Fruit fly (Drosophila melanogaster) whole organism, embryonic: ENCODE measurements around the gene QIL1.
A peak's percentile ranks its signal among the peaks of the same experiment; 100 is the strongest.

Experiments used
- Atf6 ChIP-seq: fragments of 200-800 bp; sonication (Bioruptor generic); IDR thresholded peaks from 2 replicates; pipeline ENCODE4 v1.3.6; 2022; ENCODE audit warnings: missing biosample characterization, missing genetic modification characterization
- B-H2 ChIP-seq: fragments of 200-800 bp; sonication (Bioruptor generic); optimal IDR thresholded peaks from 2 replicates; lab custom pipeline; 2018; ENCODE audit warnings: missing biosample characterization, mild to moderate bottlenecking, missing genetic modification characterization
- BEAF-32 ChIP-seq: fragments of 200-800 bp; sonication (Bioruptor generic); optimal IDR thresholded peaks from 3 replicates; lab custom pipeline; 2017; ENCODE audit warnings: missing biosample characterization, missing genetic modification characterization, mild to moderate bottlenecking, moderate library complexity, missing genetic modification reagents
- CG10979 ChIP-seq: fragments of 200-800 bp; sonication (Bioruptor generic); optimal IDR thresholded peaks from 2 replicates; lab custom pipeline; 2018; ENCODE audit warnings: missing biosample characterization, mild to moderate bottlenecking, missing genetic modification characterization, moderate library complexity
- CG12104 ChIP-seq: fragments of 200-800 bp; sonication (Bioruptor generic); optimal IDR thresholded peaks from 3 replicates; lab custom pipeline; 2016; ENCODE audit warnings: missing biosample characterization, missing genetic modification characterization
- CG13424 ChIP-seq: fragments of 200-800 bp; sonication (Bioruptor generic); optimal IDR thresholded peaks from 2 replicates; lab custom pipeline; 2019; ENCODE audit warnings: missing biosample characterization, mild to moderate bottlenecking, missing genetic modification characterization, moderate library complexity
- CG14710 ChIP-seq: fragments of 200-800 bp; sonication (Bioruptor generic); optimal IDR thresholded peaks from 3 replicates; lab custom pipeline; 2019; ENCODE audit warnings: missing biosample characterization, mild to moderate bottlenecking, missing genetic modification characterization, moderate library complexity
- CG15073 ChIP-seq: fragments of 200-800 bp; sonication (Bioruptor generic); optimal IDR thresholded peaks from 2 replicates; lab custom pipeline; 2016; ENCODE audit warnings: missing biosample characterization, missing genetic modification characterization
- CG16863 ChIP-seq: fragments of 200-800 bp; sonication (Bioruptor generic); optimal IDR thresholded peaks from 3 replicates; lab custom pipeline; 2016; ENCODE audit warnings: missing biosample characterization, missing genetic modification characterization
- CG17802 ChIP-seq: fragments of 200-800 bp; sonication (Bioruptor generic); optimal IDR thresholded peaks from 2 replicates; lab custom pipeline; 2018; ENCODE audit warnings: missing biosample characterization, mild to moderate bottlenecking, missing genetic modification characterization, moderate library complexity
- CG2202 ChIP-seq: fragments of 200-800 bp; sonication (Bioruptor generic); optimal IDR thresholded peaks from 2 replicates; lab custom pipeline; 2018; ENCODE audit warnings: missing biosample characterization, mild to moderate bottlenecking, missing genetic modification characterization
- CG3281 ChIP-seq: fragments of 200-800 bp; sonication (Bioruptor generic); optimal IDR thresholded peaks from 3 replicates; lab custom pipeline; 2017; ENCODE audit warnings: missing biosample characterization, mild to moderate bottlenecking, missing genetic modification characterization
- CG34376 ChIP-seq: fragments of 200-800 bp; sonication (Bioruptor generic); optimal IDR thresholded peaks from 2 replicates; lab custom pipeline; 2018; ENCODE audit warnings: missing biosample characterization, mild to moderate bottlenecking, missing genetic modification characterization
- CG3726 ChIP-seq: fragments of 200-800 bp; sonication (Bioruptor generic); IDR thresholded peaks from 3 replicates; pipeline ENCODE4, ENCODE4 v1.3.6; 2022; ENCODE audit warnings: missing biosample characterization, missing genetic modification characterization
- CG4328 ChIP-seq: fragments of 200-800 bp; sonication (Bioruptor generic); optimal IDR thresholded peaks from 3 replicates; lab custom pipeline; 2017; ENCODE audit warnings: missing biosample characterization, missing genetic modification reagents, missing genetic modification characterization
- CG5953 ChIP-seq: fragments of 200-800 bp; sonication (Bioruptor generic); IDR thresholded peaks from 2 replicates; pipeline ENCODE4 v1.3.6; 2022; ENCODE audit warnings: missing biosample characterization, missing genetic modification characterization
- CG6813 ChIP-seq: fragments of 200-800 bp; sonication (Bioruptor generic); optimal IDR thresholded peaks from 2 replicates; lab custom pipeline; 2017; ENCODE audit warnings: missing biosample characterization, missing genetic modification characterization, mild to moderate bottlenecking, moderate library complexity, missing genetic modification reagents
- CG7987 ChIP-seq: fragments of 200-800 bp; sonication (Bioruptor generic); optimal IDR thresholded peaks from 2 replicates; lab custom pipeline; 2018; ENCODE audit warnings: missing biosample characterization, mild to moderate bottlenecking, missing genetic modification characterization, moderate library complexity
- CG8359 ChIP-seq: fragments of 200-800 bp; sonication (Bioruptor generic); optimal IDR thresholded peaks from 2 replicates; lab custom pipeline; 2017; ENCODE audit warnings: missing biosample characterization, mild to moderate bottlenecking, missing genetic modification characterization, borderline replicate concordance
- CoRest ChIP-seq: fragments of 200-800 bp; sonication (Bioruptor generic); optimal IDR thresholded peaks from 3 replicates; lab custom pipeline; 2018; ENCODE audit warnings: missing biosample characterization, mild to moderate bottlenecking, missing genetic modification characterization, moderate library complexity
- Dll ChIP-seq: fragments of 200-800 bp; sonication (Bioruptor generic); IDR thresholded peaks from 4 replicates; pipeline ENCODE4 v1.3.6; 2022; ENCODE audit warnings: missing biosample characterization, missing genetic modification characterization; ENCODE audit not compliant: partially characterized antibody
- Doc2 ChIP-seq: fragments of 200-800 bp; sonication (Bioruptor generic); IDR thresholded peaks from 2 replicates; pipeline ENCODE4 v1.3.6; 2022; ENCODE audit warnings: missing biosample characterization, missing genetic modification characterization
- HHEX ChIP-seq: fragments of 200-800 bp; sonication (Bioruptor generic); optimal IDR thresholded peaks from 3 replicates; lab custom pipeline; 2017; ENCODE audit warnings: missing biosample characterization, mild to moderate bottlenecking, missing genetic modification characterization, missing genetic modification reagents
- HLHmδ ChIP-seq: fragments of 200-800 bp; sonication (Bioruptor generic); optimal IDR thresholded peaks from 2 replicates; lab custom pipeline; 2018; ENCODE audit warnings: missing biosample characterization, mild to moderate bottlenecking, missing genetic modification characterization, moderate library complexity
- MBD-R2 ChIP-seq: fragments of 200-800 bp; sonication (Bioruptor generic); IDR thresholded peaks from 2 replicates; pipeline ENCODE4 v1.3.6; 2022; ENCODE audit warnings: missing biosample characterization, missing genetic modification characterization
- Mes4 ChIP-seq: fragments of 200-800 bp; sonication (Bioruptor generic); optimal IDR thresholded peaks from 2 replicates; lab custom pipeline; 2016; ENCODE audit warnings: missing biosample characterization, missing genetic modification characterization
- NFAT ChIP-seq: fragments of 200-800 bp; sonication (Bioruptor generic); IDR thresholded peaks from 2 replicates; pipeline ENCODE4 v1.3.6; 2022; ENCODE audit warnings: missing biosample characterization, missing genetic modification characterization
- Rfx ChIP-seq: fragments of 200-800 bp; sonication (Bioruptor generic); IDR thresholded peaks from 2 replicates; pipeline ENCODE4 v1.3.6; 2022; ENCODE audit warnings: missing biosample characterization, missing genetic modification characterization
- Vsx1 ChIP-seq: fragments of 200-800 bp; sonication (Bioruptor generic); optimal IDR thresholded peaks from 2 replicates; lab custom pipeline; 2017; ENCODE audit warnings: missing biosample characterization, mild to moderate bottlenecking, missing genetic modification characterization, missing genetic modification reagents
- ac ChIP-seq: fragments of 200-800 bp; sonication (Bioruptor generic); optimal IDR thresholded peaks from 3 replicates; lab custom pipeline; 2017; ENCODE audit warnings: missing biosample characterization, mild to moderate bottlenecking, missing genetic modification characterization
- chm ChIP-seq: fragments of 200-800 bp; sonication (Bioruptor generic); IDR thresholded peaks from 2 replicates; pipeline ENCODE4 v1.3.6; 2022; ENCODE audit warnings: missing biosample characterization, missing genetic modification characterization
- crp ChIP-seq, 2 experiments: fragments of 200-800 bp; sonication (Bioruptor generic); optimal IDR thresholded peaks; 2 replicates in 1 of 2; 3 replicates in 1 of 2; lab custom pipeline; 2017; ENCODE audit warnings: missing biosample characterization in 2 of 2, missing genetic modification characterization in 2 of 2, mild to moderate bottlenecking in 1 of 2, moderate library complexity in 1 of 2
- dmrt99B ChIP-seq: fragments of 200-800 bp; sonication (Bioruptor generic); optimal IDR thresholded peaks from 2 replicates; lab custom pipeline; 2018; ENCODE audit warnings: missing biosample characterization, mild to moderate bottlenecking, missing genetic modification characterization, moderate library complexity
- exex ChIP-seq: fragments of 200-800 bp; sonication (Bioruptor generic); optimal IDR thresholded peaks from 4 replicates; lab custom pipeline; 2018; ENCODE audit warnings: missing biosample characterization, mild to moderate bottlenecking, missing genetic modification characterization, moderate library complexity
- gfzf ChIP-seq: fragments of 200-800 bp; sonication (Bioruptor generic); optimal IDR thresholded peaks from 2 replicates; lab custom pipeline; 2016; ENCODE audit warnings: missing biosample characterization, mild to moderate bottlenecking, missing genetic modification characterization, moderate library complexity
- grau ChIP-seq: fragments of 200-800 bp; optimal IDR thresholded peaks from 3 replicates; lab custom pipeline; 2019; ENCODE audit warnings: missing biosample characterization, mild to moderate bottlenecking, missing genetic modification characterization, moderate library complexity
- hbn ChIP-seq: fragments of 200-800 bp; sonication (Bioruptor generic); IDR thresholded peaks from 2 replicates; pipeline ENCODE4 v1.3.6; 2022; ENCODE audit warnings: missing biosample characterization, missing genetic modification characterization; ENCODE audit not compliant: partially characterized antibody
- odd ChIP-seq: fragments of 200-800 bp; sonication (Bioruptor generic); optimal IDR thresholded peaks from 2 replicates; lab custom pipeline; 2017; ENCODE audit warnings: missing biosample characterization, mild to moderate bottlenecking, missing genetic modification characterization
- pho ChIP-seq: fragments of 200-800 bp; sonication (Bioruptor generic); optimal IDR thresholded peaks from 2 replicates; lab custom pipeline; 2016; ENCODE audit warnings: missing biosample characterization, missing genetic modification characterization
- phol ChIP-seq: fragments of 200-800 bp; sonication (Bioruptor generic); optimal IDR thresholded peaks from 3 replicates; lab custom pipeline; 2018; ENCODE audit warnings: missing biosample characterization, mild to moderate bottlenecking, missing genetic modification characterization, moderate library complexity
- shn ChIP-seq: fragments of 200-800 bp; sonication (Bioruptor generic); optimal IDR thresholded peaks from 3 replicates; lab custom pipeline; 2016; ENCODE audit warnings: missing biosample characterization, missing genetic modification characterization
- so ChIP-seq: fragments of 200-800 bp; sonication (Bioruptor generic); IDR thresholded peaks from 3 replicates; pipeline ENCODE4 v1.3.6; 2022; ENCODE audit warnings: missing biosample characterization, missing genetic modification characterization
- tgo ChIP-seq: fragments of 200-800 bp; sonication (Bioruptor generic); IDR thresholded peaks from 3 replicates; pipeline ENCODE4 v1.3.6; 2022; ENCODE audit warnings: missing biosample characterization, missing genetic modification characterization
- tin ChIP-seq: fragments of 200-800 bp; sonication (Bioruptor generic); optimal IDR thresholded peaks from 3 replicates; lab custom pipeline; 2016; ENCODE audit warnings: missing biosample characterization, missing genetic modification characterization
- tna ChIP-seq: fragments of 200-800 bp; sonication (Bioruptor generic); IDR thresholded peaks from 2 replicates; pipeline ENCODE4 v1.3.6; 2022; ENCODE audit warnings: missing biosample characterization, missing genetic modification characterization; ENCODE audit not compliant: partially characterized antibody
- tx ChIP-seq: fragments of 200-800 bp; sonication (Bioruptor generic); optimal IDR thresholded peaks from 2 replicates; lab custom pipeline; 2016; ENCODE audit warnings: missing biosample characterization, missing genetic modification characterization
- unpg ChIP-seq: fragments of 200-800 bp; sonication (Bioruptor generic); optimal IDR thresholded peaks from 3 replicates; lab custom pipeline; 2018; ENCODE audit warnings: missing biosample characterization, mild to moderate bottlenecking, missing genetic modification characterization, moderate library complexity
- zfh1 ChIP-seq: fragments of 200-800 bp; sonication (Bioruptor generic); IDR thresholded peaks from 3 replicates; pipeline ENCODE4 v1.3.6; 2022; ENCODE audit warnings: missing biosample characterization, missing genetic modification characterization

The QIL1 gene

DNA sequence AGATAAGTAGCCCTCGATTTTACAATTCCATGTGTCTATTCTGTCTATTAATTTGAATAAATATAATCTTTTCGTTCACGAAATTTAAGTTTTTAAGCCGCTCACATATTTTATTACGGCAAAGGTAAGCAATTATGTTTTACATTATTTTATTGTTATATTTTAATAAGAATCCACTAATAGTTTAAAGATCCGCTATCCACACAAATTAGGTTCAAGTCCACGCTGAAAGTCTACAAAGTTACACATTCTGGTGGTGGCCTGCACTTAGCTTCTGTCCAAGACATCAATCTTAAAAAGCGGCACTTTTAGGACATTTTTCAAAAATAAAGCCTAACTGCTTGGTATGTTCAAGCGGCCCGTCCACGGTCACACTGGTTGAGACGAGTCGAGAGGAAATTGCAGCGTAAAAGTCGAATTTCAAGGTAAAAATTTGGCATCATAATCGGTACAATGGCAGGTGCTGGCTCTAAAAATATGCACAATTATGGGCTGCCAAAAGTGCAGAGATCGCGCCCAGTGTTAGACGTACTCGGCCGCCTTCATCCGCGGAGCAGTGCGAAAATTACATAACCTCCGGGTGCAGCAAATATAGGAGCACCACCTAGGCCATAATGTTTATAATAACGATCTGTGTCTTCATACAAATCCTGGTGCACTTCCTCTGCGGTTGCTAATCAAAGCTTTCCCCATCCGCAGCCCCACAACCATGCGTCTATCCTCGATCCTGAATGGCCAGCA, 9.1 kb downstream of the QIL1 start, which contains the start of the genes UQCR-Q and CG46525 (continued):
- 0 out of 2 replicates have a peak, but pooled peaks have one; percentile 16 for TF ChIP-seq tna
- TF ChIP-seq ac (GFP tag; lab: Kevin White, UChicago) = no peak
- peak; percentile 46 for TF ChIP-seq CoRest (tag; lab: Kevin White, UChicago)
- TF ChIP-seq CG10979 (tag; lab: Kevin White, UChicago) = no peak
- no peak for TF ChIP-seq CG2202 (tag; lab: Kevin White, UChicago)
- peak; percentile 1 for TF ChIP-seq pho
- TF ChIP-seq CG17802 = no peak
- TF ChIP-seq CG4328 (GFP tag; lab: Kevin White, UChicago) = no peak
- TF ChIP-seq CG12104 = no peak
- no peak for TF ChIP-seq Rfx (GFP tag; lab: Robert Waterston, UW)
- TF ChIP-seq Doc2 (GFP tag; lab: Robert Waterston, UW) = no peak
- peak; percentile 59 for TF ChIP-seq exex
- TF ChIP-seq CG16863 (GFP tag; lab: Kevin White, UChicago) = no peak
- TF ChIP-seq Dll = 0 out of 4 replicates have a peak, but pooled peaks have one; percentile 20
- no peak for TF ChIP-seq CG34376 (GFP tag; lab: Kevin White, UChicago)
- TF ChIP-seq B-H2 (GFP tag; lab: Kevin White, UChicago) = peak; percentile 59
- TF ChIP-seq tgo (GFP tag; lab: Robert Waterston, UW) = no peak
- peak in 1 of 2 experiments; percentile 55 for TF ChIP-seq crp (GFP tag; optimal IDR thresholded peaks at IDR 0.05; lab: Kevin White, UChicago)
- no peak for TF ChIP-seq CG3726 (GFP tag; lab: Robert Waterston, UW)
- no peak for TF ChIP-seq so
- peak; percentile 99 for TF ChIP-seq gfzf (GFP tag; lab: Kevin White, UChicago)
- peak; percentile 8 for TF ChIP-seq CG7987 (GFP tag; lab: Kevin White, UChicago)
- TF ChIP-seq Atf6 (GFP tag; lab: Robert Waterston, UW) = no peak
- no peak for TF ChIP-seq HHEX (GFP tag; lab: Kevin White, UChicago)
- no peak for TF ChIP-seq Vsx1
- 0 out of 2 replicates have a peak, but pooled peaks have one; percentile 39 for TF ChIP-seq hbn (GFP tag; lab: Robert Waterston, UW)
- peak; percentile 56 for TF ChIP-seq phol (tag; lab: Kevin White, UChicago)
- TF ChIP-seq CG15073 = no peak
- TF ChIP-seq shn (GFP tag; lab: Kevin White, UChicago) = no peak
- no peak for TF ChIP-seq Mes4 (GFP tag; lab: Kevin White, UChicago)
- peak; percentile 44 for TF ChIP-seq MBD-R2 (GFP tag; lab: Robert Waterston, UW)
- no peak for TF ChIP-seq tin (GFP tag; lab: Kevin White, UChicago)
- no peak for TF ChIP-seq dmrt99B
- TF ChIP-seq BEAF-32 (GFP tag; lab: Kevin White, UChicago) = peak; percentile 45
- no peak for TF ChIP-seq chm (GFP tag; lab: Robert Waterston, UW)
- no peak for TF ChIP-seq tx (GFP tag; lab: Kevin White, UChicago)
- no peak for TF ChIP-seq CG5953
- TF ChIP-seq HLHmδ (GFP tag; lab: Kevin White, UChicago) = no peak
- peak; percentile 6 for TF ChIP-seq unpg (GFP tag; lab: Kevin White, UChicago)
- TF ChIP-seq zfh1 = no peak
- no peak for TF ChIP-seq CG6813 (GFP tag; lab: Kevin White, UChicago)
- peak; percentile 56 for TF ChIP-seq CG14710 (tag; lab: Kevin White, UChicago)
- no peak for TF ChIP-seq odd (GFP tag; lab: Kevin White, UChicago)
- no peak for TF ChIP-seq CG3281 (GFP tag; lab: Kevin White, UChicago)
- TF ChIP-seq CG8359 (GFP tag; lab: Kevin White, UChicago) = no peak
- TF ChIP-seq grau (tag; lab: Kevin White, UChicago) = peak; percentile 15
- TF ChIP-seq NFAT (GFP tag; lab: Robert Waterston, UW) = 0 out of 2 replicates have a peak, but pooled peaks have one; percentile 3
- peak; percentile 12 for TF ChIP-seq CG13424
